Worm (Caenorhabditis elegans): ENCODE results near the gene T25B6.3.

Gene T25B6.3

ce11 chrX:8995527-8995946, 31.9 kb upstream of the T25B6.3 start (continued):
- TF ChIP-seq lin-39 (tag; optimal IDR thresholded peaks at IDR 0.05) (peak; percentile 14), lir-3 (tag; optimal IDR thresholded peaks at IDR 0.05) (no peak)

- no peak for TF ChIP-seq set-16 (GFP tag; IDR thresholded peaks at IDR 0.05)
- no peak for TF ChIP-seq ces-1 (GFP tag; optimal IDR thresholded peaks at IDR 0.05)
- TF ChIP-seq daf-19 (GFP tag; conservative IDR thresholded peaks at IDR 0.05): no peak
- TF ChIP-seq nhr-102 (tag; optimal IDR thresholded peaks at IDR 0.05): no peak
- TF ChIP-seq zfp-2 (tag; optimal IDR thresholded peaks at IDR 0.05): no peak
- no peak for TF ChIP-seq egl-27 (tag; optimal IDR thresholded peaks at IDR 0.05)
- peak in 1 of 2 experiments; percentile 91 for TF ChIP-seq unc-62 (GFP tag; optimal IDR thresholded peaks at IDR 0.05 in 1 of 2)
- no peak for TF ChIP-seq unc-62 (tag; optimal IDR thresholded peaks at IDR 0.05)
- TF ChIP-seq nhr-48 (tag; optimal IDR thresholded peaks at IDR 0.05): no peak
- no peak for TF ChIP-seq F10B5.3 (tag; optimal IDR thresholded peaks at IDR 0.05)
- TF ChIP-seq arid-1 (GFP tag; conservative IDR thresholded peaks at IDR 0.05): no peak
- no peak for TF ChIP-seq unc-130 (GFP tag; optimal IDR thresholded peaks at IDR 0.05)
- TF ChIP-seq dmd-9 (GFP tag; IDR thresholded peaks at IDR 0.05): no peak
- TF ChIP-seq dve-1 (tag; optimal IDR thresholded peaks at IDR 0.05; ENCODE audit: insufficient read depth): peak; percentile 14
- no peak for TF ChIP-seq egl-43 (GFP tag; IDR thresholded peaks at IDR 0.05)
- no peak for TF ChIP-seq nhr-111 (GFP tag; optimal IDR thresholded peaks at IDR 0.05)
- no peak for TF ChIP-seq hlh-30 (tag; optimal IDR thresholded peaks at IDR 0.05; ENCODE audit: insufficient read depth)
- TF ChIP-seq dmd-6 (GFP tag; IDR thresholded peaks at IDR 0.05): no peak
- no peak for TF ChIP-seq Y48G9A.11 (GFP tag; IDR thresholded peaks at IDR 0.05)
- peak; percentile 75 for TF ChIP-seq fkh-10 (GFP tag; optimal IDR thresholded peaks at IDR 0.05)
- TF ChIP-seq ztf-7 (tag; optimal IDR thresholded peaks at IDR 0.05): no peak
- no peak for TF ChIP-seq aha-1 (tag)
- TF ChIP-seq ama-1 (optimal IDR thresholded peaks at IDR 0.05): no peak
- TF ChIP-seq T20F7.1 (GFP tag; optimal IDR thresholded peaks at IDR 0.05): no peak
Observed at ce11 chrX:8996496-8997116, 30.8 kb upstream of the T25B6.3 start.

ce11 chrX:8997450-8998075, 29.8 kb upstream of the T25B6.3 start, which contains the start of gene C24A3.2:
TSS of gene C24A3.2 (plus strand) at chrX:8997500.
- TF ChIP-seq fos-1 (tag; optimal IDR thresholded peaks at IDR 0.05) (no peak), mxl-3 (GFP tag; optimal IDR thresholded peaks at IDR 0.05) (no peak), lsy-2 (tag; optimal IDR thresholded peaks at IDR 0.05) (peak in 1 of 2 experiments; percentile 39), aha-1 (tag) (peak; percentile 92), T26A8.4 (GFP tag; IDR thresholded peaks at IDR 0.05) (no peak), set-16 (GFP tag; IDR thresholded peaks at IDR 0.05) (no peak), zip-2 (tag; optimal IDR thresholded peaks at IDR 0.05) (no peak), zip-11 (GFP tag; IDR thresholded peaks at IDR 0.05) (no peak), pha-4 (GFP tag; IDR thresholded peaks at IDR 0.05) (no peak), pha-4 (tag; optimal IDR thresholded peaks at IDR 0.05) (no peak), dpl-1 (GFP tag; optimal IDR thresholded peaks at IDR 0.05) (no peak)

ce11 chrX:8998809-8999208, 28.6 kb upstream of the T25B6.3 start, which contains the start of gene C24A3.1:
TSS of gene C24A3.1 (plus strand) at chrX:8999071.
- TF ChIP-seq ztf-7 (tag; optimal IDR thresholded peaks at IDR 0.05) (no peak), aha-1 (tag) (peak; percentile 94), madf-9 (GFP tag; conservative IDR thresholded peaks at IDR 0.05) (no peak), saeg-2 (GFP tag; IDR thresholded peaks at IDR 0.05) (no peak)
